Fruit fly (Drosophila melanogaster) Kc167 (cell line): ENCODE data around the gene Cyp4d1.

Source experiments
- Myc ChIP-seq: fragments of >200 bp; optimal IDR thresholded peaks from 2 replicates; lab custom pipeline; 2017; ENCODE audit warnings: missing external identifiers
- Sin3A ChIP-seq: fragments of >200 bp; optimal IDR thresholded peaks from 2 replicates; lab custom pipeline; 2018; ENCODE audit warnings: missing external identifiers
- h ChIP-seq: fragments of >200 bp; optimal IDR thresholded peaks from 3 replicates; lab custom pipeline; 2018; ENCODE audit warnings: missing external identifiers
- insv ChIP-seq: fragments of >200 bp; optimal IDR thresholded peaks from 3 replicates; lab custom pipeline; 2018; ENCODE audit warnings: missing external identifiers
- psq ChIP-seq: fragments of >200 bp; optimal IDR thresholded peaks from 2 replicates; lab custom pipeline; 2017; ENCODE audit warnings: missing external identifiers
- ttk ChIP-seq: sonication (Bioruptor generic); optimal IDR thresholded peaks from 2 replicates; lab custom pipeline; 2017; ENCODE audit warnings: missing external identifiers

- TF ChIP-seq Sin3A (no peak), Myc (no peak), h (lab: Kevin White, UChicago) (no peak), psq (no peak), insv (no peak), ttk (lab: Kevin White, UChicago) (no peak)
Measured at dm6 chrX:2141854-2142216, 20.1 kb downstream of the Cyp4d1 start.
